Worm (Caenorhabditis elegans): Measurements from ENCODE around the gene comt-1.

The comt-1 gene

DNA sequence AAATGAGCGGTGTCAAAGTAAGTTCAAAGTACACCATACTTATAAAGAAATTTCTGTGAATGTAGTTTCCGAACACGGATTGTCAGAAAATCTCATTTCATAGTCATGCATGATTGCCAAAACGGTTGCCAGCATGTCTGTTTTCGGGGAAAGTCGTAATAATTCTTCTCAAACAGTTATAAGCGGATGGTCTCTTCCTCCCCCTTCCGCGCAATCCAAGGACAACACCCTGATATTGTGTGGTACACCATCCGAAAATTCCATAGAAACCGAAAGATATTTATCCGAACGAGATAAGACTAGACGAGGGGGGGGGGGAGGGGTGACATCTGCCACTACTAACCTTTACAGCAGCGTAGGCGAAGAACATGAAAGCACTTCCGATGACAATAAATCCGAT is 12.3 kb upstream of the comt-1 start:
- TF ChIP-seq ceh-58 (GFP tag; IDR thresholded peaks at IDR 0.05) (no peak), F23B12.7 (tag; optimal IDR thresholded peaks at IDR 0.05; ENCODE audit: insufficient read depth) (no peak), rec-8 (tag; optimal IDR thresholded peaks at IDR 0.05) (no peak), B0261.1 (tag; optimal IDR thresholded peaks at IDR 0.05) (no peak), attf-5 (GFP tag; optimal IDR thresholded peaks at IDR 0.05) (no peak), lag-1 (GFP tag; IDR thresholded peaks at IDR 0.05) (no peak), ztf-25 (GFP tag; IDR thresholded peaks at IDR 0.05) (no peak), F57C9.4 (tag; optimal IDR thresholded peaks at IDR 0.05) (no peak), Y67H2A.10 (GFP tag; conservative IDR thresholded peaks at IDR 0.05) (no peak), snpc-1.3 (tag; optimal IDR thresholded peaks at IDR 0.05; ENCODE audit: insufficient read depth) (no peak), sdz-38 (tag; optimal IDR thresholded peaks at IDR 0.05) (no peak), die-1 (tag; optimal IDR thresholded peaks at IDR 0.05) (no peak), attf-3 (GFP tag; conservative IDR thresholded peaks at IDR 0.05) (no peak), snpc-3.4 (tag; optimal IDR thresholded peaks at IDR 0.05) (no peak), T07F8.4 (tag; optimal IDR thresholded peaks at IDR 0.05) (no peak)

DNA sequence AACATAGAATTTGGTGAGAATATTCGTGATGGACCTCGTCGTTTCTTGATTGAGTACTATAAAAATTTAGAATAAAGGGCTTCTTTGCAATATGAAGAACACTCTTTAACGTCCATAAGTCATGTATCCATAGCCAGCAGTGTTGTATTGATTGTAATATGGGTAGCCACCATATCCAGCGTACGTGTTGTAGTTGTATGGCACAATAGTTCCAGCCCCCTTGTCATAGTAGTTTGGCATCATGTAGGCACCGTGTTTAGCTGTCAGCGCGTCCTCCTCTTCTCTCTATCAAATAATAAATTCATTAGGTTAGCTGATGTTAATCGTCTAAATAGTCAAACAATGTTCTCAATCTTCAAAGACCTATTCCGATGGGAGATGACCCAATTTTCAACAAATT is 11.0 kb upstream of the comt-1 start:
- TF ChIP-seq B0019.2 (GFP tag; conservative IDR thresholded peaks at IDR 0.05) (no peak), Y53G8AR.9 (GFP tag; conservative IDR thresholded peaks at IDR 0.05) (no peak), nhr-179 (tag; optimal IDR thresholded peaks at IDR 0.05) (no peak), bed-1 (GFP tag; IDR thresholded peaks at IDR 0.05) (no peak), ceh-100 (GFP tag; IDR thresholded peaks at IDR 0.05) (no peak), F49E8.2 (tag; optimal IDR thresholded peaks at IDR 0.05; ENCODE audit: insufficient read depth) (no peak), snpc-1.1 (tag; optimal IDR thresholded peaks at IDR 0.05; ENCODE audit: insufficient read depth) (no peak), gei-17 (GFP tag; optimal IDR thresholded peaks at IDR 0.05) (no peak), F33H1.4 (GFP tag; IDR thresholded peaks at IDR 0.05) (no peak), dpff-1 (tag; optimal IDR thresholded peaks at IDR 0.05) (no peak), sdz-38 (tag; optimal IDR thresholded peaks at IDR 0.05) (no peak), F10E7.11 (tag; optimal IDR thresholded peaks at IDR 0.05) (no peak), athp-1 (tag; optimal IDR thresholded peaks at IDR 0.05) (no peak)

DNA sequence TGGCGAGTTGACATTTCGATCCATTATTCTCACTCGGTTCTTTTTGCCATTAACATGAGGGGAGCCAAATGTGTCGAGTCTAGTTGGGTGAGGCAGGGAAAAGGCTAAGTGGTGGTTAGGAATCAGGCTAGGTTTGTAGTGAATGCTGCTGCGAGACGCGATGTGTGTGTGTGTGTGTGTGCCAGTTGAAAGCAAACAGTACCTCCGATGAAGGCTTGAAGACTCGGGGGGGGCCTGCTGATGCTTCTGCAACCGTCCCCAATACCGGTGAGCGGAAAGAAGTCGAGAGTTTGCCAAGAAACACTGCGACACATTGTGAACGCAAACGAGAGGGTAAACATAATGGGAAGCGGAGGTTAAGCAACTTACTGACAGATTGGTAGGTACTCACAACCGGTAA is 8.8 kb upstream of the comt-1 start, which contains the start of gene F53B3.3:
TSS of gene F53B3.3 (minus strand) at position 101 of the 400 bp plus-strand sequence.
- no peak for TF ChIP-seq D2030.7 (GFP tag; IDR thresholded peaks at IDR 0.05)
- no peak for TF ChIP-seq hmg-20 (GFP tag; IDR thresholded peaks at IDR 0.05)
- no peak for TF ChIP-seq F39B2.1 (GFP tag; IDR thresholded peaks at IDR 0.05)
- no peak for TF ChIP-seq F55B11.4 (tag; optimal IDR thresholded peaks at IDR 0.05; ENCODE audit: borderline replicate concordance, insufficient read depth)
- no peak for TF ChIP-seq unc-62 (GFP tag; optimal IDR thresholded peaks at IDR 0.05)
- TF ChIP-seq C17E4.6 (GFP tag; IDR thresholded peaks at IDR 0.05), result no peak
- TF ChIP-seq snpc-3.4 (tag; optimal IDR thresholded peaks at IDR 0.05), result no peak
- TF ChIP-seq gei-17 (GFP tag; optimal IDR thresholded peaks at IDR 0.05), result no peak
- TF ChIP-seq F52B5.7 (tag; optimal IDR thresholded peaks at IDR 0.05), result no peak
- no peak for TF ChIP-seq somi-1 (GFP tag; optimal IDR thresholded peaks at IDR 0.05)
- no peak for TF ChIP-seq B0261.1 (tag; optimal IDR thresholded peaks at IDR 0.05)
- no peak for TF ChIP-seq snpc-1.1 (tag; optimal IDR thresholded peaks at IDR 0.05; ENCODE audit: insufficient read depth)
- TF ChIP-seq F22D6.2 (tag; optimal IDR thresholded peaks at IDR 0.05), result no peak

Data from whole organism, young adult.